Fruit fly (Drosophila melanogaster) whole organism, embryonic: ENCODE results near the gene PpD6.

Experiments
- Ada2b ChIP-seq: fragments of 200-800 bp; sonication (Bioruptor generic); IDR thresholded peaks from 2 replicates; pipeline ENCODE4 v1.3.6; 2022; ENCODE audit warnings: missing biosample characterization, missing genetic modification characterization
- Aef1 ChIP-seq: fragments of 200-800 bp; sonication (Bioruptor generic); IDR thresholded peaks from 3 replicates; pipeline ENCODE4 v1.3.6; 2022; ENCODE audit warnings: missing biosample characterization, missing genetic modification characterization
- Asciz ChIP-seq: fragments of 200-800 bp; sonication (Bioruptor generic); optimal IDR thresholded peaks from 2 replicates; lab custom pipeline; 2017; ENCODE audit warnings: missing biosample characterization, mild to moderate bottlenecking, missing genetic modification characterization, missing genetic modification reagents
- Atf3 ChIP-seq: fragments of 200-800 bp; sonication (Bioruptor generic); optimal IDR thresholded peaks from 3 replicates; lab custom pipeline; 2016; ENCODE audit warnings: missing biosample characterization, missing genetic modification characterization
- Bteb2 ChIP-seq: fragments of 200-800 bp; sonication (Bioruptor generic); optimal IDR thresholded peaks from 2 replicates; lab custom pipeline; 2016; ENCODE audit warnings: missing biosample characterization, missing genetic modification characterization
- CG10267 ChIP-seq: fragments of 200-800 bp; sonication (Bioruptor generic); optimal IDR thresholded peaks from 2 replicates; lab custom pipeline; 2018; ENCODE audit warnings: missing biosample characterization, mild to moderate bottlenecking, missing genetic modification characterization, moderate library complexity
- CG10321 ChIP-seq: fragments of 200-800 bp; sonication (Bioruptor generic); IDR thresholded peaks from 2 replicates; pipeline ENCODE4 v1.3.6; 2022; ENCODE audit warnings: missing biosample characterization, missing genetic modification characterization
- CG11696 ChIP-seq: fragments of 200-800 bp; sonication (Bioruptor generic); IDR thresholded peaks from 2 replicates; pipeline ENCODE4 v1.3.6; 2022; ENCODE audit warnings: missing biosample characterization, missing genetic modification characterization
- CG13894 ChIP-seq: fragments of 200-800 bp; sonication (Bioruptor generic); optimal IDR thresholded peaks from 3 replicates; lab custom pipeline; 2018; ENCODE audit warnings: missing biosample characterization, mild to moderate bottlenecking, missing genetic modification characterization, moderate library complexity
- CG14014 ChIP-seq: fragments of 200-800 bp; sonication (Bioruptor generic); IDR thresholded peaks from 2 replicates; pipeline ENCODE4 v1.3.6; 2022; ENCODE audit warnings: missing biosample characterization, missing genetic modification characterization
- CG1529 ChIP-seq: fragments of 200-800 bp; sonication (Bioruptor generic); optimal IDR thresholded peaks from 3 replicates; lab custom pipeline; 2018; ENCODE audit warnings: missing biosample characterization, missing genetic modification characterization
- CG15696 ChIP-seq: fragments of 200-800 bp; sonication (Bioruptor generic); optimal IDR thresholded peaks from 2 replicates; lab custom pipeline; 2019; ENCODE audit warnings: missing biosample characterization, mild to moderate bottlenecking, missing genetic modification characterization, moderate library complexity
- CG1603 ChIP-seq: fragments of 200-800 bp; sonication (Bioruptor generic); optimal IDR thresholded peaks from 2 replicates; lab custom pipeline; 2019; ENCODE audit warnings: missing biosample characterization, mild to moderate bottlenecking, missing genetic modification characterization, moderate library complexity
- CG16813 ChIP-seq: fragments of 200-800 bp; sonication (Bioruptor generic); IDR thresholded peaks from 3 replicates; pipeline ENCODE4 v1.3.6; 2022; ENCODE audit warnings: missing biosample characterization, missing genetic modification characterization; ENCODE audit not compliant: partially characterized antibody
- CG16815 ChIP-seq: fragments of 200-800 bp; sonication (Bioruptor generic); optimal IDR thresholded peaks from 3 replicates; lab custom pipeline; 2017; ENCODE audit warnings: missing biosample characterization, mild to moderate bottlenecking, missing genetic modification characterization
- CG17361 ChIP-seq: fragments of 200-800 bp; sonication (Bioruptor generic); IDR thresholded peaks from 3 replicates; pipeline ENCODE4 v1.3.6; 2022; ENCODE audit warnings: missing biosample characterization, missing genetic modification characterization
- CG17802 ChIP-seq: fragments of 200-800 bp; sonication (Bioruptor generic); optimal IDR thresholded peaks from 2 replicates; lab custom pipeline; 2018; ENCODE audit warnings: missing biosample characterization, mild to moderate bottlenecking, missing genetic modification characterization, moderate library complexity
- CG1792 ChIP-seq: fragments of 200-800 bp; sonication (Bioruptor generic); optimal IDR thresholded peaks from 2 replicates; lab custom pipeline; 2016; ENCODE audit warnings: missing biosample characterization, missing genetic modification characterization
- CG18764 ChIP-seq: fragments of 200-800 bp; sonication (Bioruptor generic); optimal IDR thresholded peaks from 3 replicates; lab custom pipeline; 2016; ENCODE audit warnings: missing biosample characterization, missing genetic modification characterization
- CG3065 ChIP-seq: fragments of 200-800 bp; sonication (Bioruptor generic); optimal IDR thresholded peaks from 2 replicates; lab custom pipeline; 2016; ENCODE audit warnings: missing biosample characterization, missing genetic modification characterization
- CG3726 ChIP-seq: fragments of 200-800 bp; sonication (Bioruptor generic); IDR thresholded peaks from 3 replicates; pipeline ENCODE4, ENCODE4 v1.3.6; 2022; ENCODE audit warnings: missing biosample characterization, missing genetic modification characterization
- CG7786 ChIP-seq: fragments of 200-800 bp; sonication (Bioruptor generic); optimal IDR thresholded peaks from 2 replicates; lab custom pipeline; 2016; ENCODE audit warnings: missing biosample characterization, missing genetic modification characterization
- CG7987 ChIP-seq: fragments of 200-800 bp; sonication (Bioruptor generic); optimal IDR thresholded peaks from 2 replicates; lab custom pipeline; 2018; ENCODE audit warnings: missing biosample characterization, mild to moderate bottlenecking, missing genetic modification characterization, moderate library complexity
- CG8089 ChIP-seq: fragments of 200-800 bp; sonication (Bioruptor generic); optimal IDR thresholded peaks from 3 replicates; lab custom pipeline; 2016; ENCODE audit warnings: missing biosample characterization, missing genetic modification characterization
- CG8944 ChIP-seq: fragments of 200-800 bp; sonication (Bioruptor generic); optimal IDR thresholded peaks from 3 replicates; lab custom pipeline; 2016; ENCODE audit warnings: missing biosample characterization, missing genetic modification characterization
- D19A ChIP-seq: fragments of 200-800 bp; optimal IDR thresholded peaks from 3 replicates; lab custom pipeline; 2019; ENCODE audit warnings: missing biosample characterization, mild to moderate bottlenecking, missing genetic modification characterization, moderate library complexity
- D19B ChIP-seq: fragments of 200-800 bp; sonication (Bioruptor generic); optimal IDR thresholded peaks from 2 replicates; lab custom pipeline; 2017; ENCODE audit warnings: missing biosample characterization, mild to moderate bottlenecking, missing genetic modification characterization
- ERR ChIP-seq: fragments of 200-800 bp; sonication (Bioruptor generic); optimal IDR thresholded peaks from 2 replicates; lab custom pipeline; 2016; ENCODE audit warnings: missing biosample characterization, missing genetic modification characterization
- Ets65A ChIP-seq: fragments of 200-800 bp; sonication (Bioruptor generic); peaks from one replicate; lab custom pipeline; 2016; ENCODE audit warnings: missing biosample characterization, missing genetic modification characterization
- Fer2 ChIP-seq: fragments of 200-800 bp; sonication (Bioruptor generic); optimal IDR thresholded peaks from 2 replicates; lab custom pipeline; 2018; ENCODE audit warnings: missing biosample characterization, mild to moderate bottlenecking, missing genetic modification characterization, moderate library complexity
- Hand ChIP-seq: fragments of 200-800 bp; sonication (Bioruptor generic); optimal IDR thresholded peaks from 2 replicates; lab custom pipeline; 2017; ENCODE audit warnings: mild to moderate bottlenecking, missing biosample characterization, missing genetic modification reagents, missing genetic modification characterization
- Lhr ChIP-seq: fragments of 200-800 bp; sonication (Bioruptor generic); optimal IDR thresholded peaks from 3 replicates; lab custom pipeline; 2017; ENCODE audit warnings: mild to moderate bottlenecking, missing biosample characterization, missing genetic modification reagents, missing genetic modification characterization
- MTF-1 ChIP-seq: fragments of 200-800 bp; sonication (Bioruptor generic); optimal IDR thresholded peaks from 2 replicates; lab custom pipeline; 2018; ENCODE audit warnings: missing biosample characterization, mild to moderate bottlenecking, missing genetic modification characterization, borderline replicate concordance
- Mrtf ChIP-seq: fragments of 200-800 bp; sonication (Bioruptor generic); IDR thresholded peaks from 3 replicates; pipeline ENCODE4 v1.3.6; 2022; ENCODE audit warnings: missing biosample characterization, missing genetic modification characterization
- Oli ChIP-seq: fragments of 200-800 bp; sonication (Bioruptor generic); optimal IDR thresholded peaks from 2 replicates; lab custom pipeline; 2018; ENCODE audit warnings: missing biosample characterization, mild to moderate bottlenecking, missing genetic modification characterization, moderate library complexity
- Sox100B ChIP-seq: fragments of 200-800 bp; sonication (Bioruptor generic); optimal IDR thresholded peaks from 3 replicates; lab custom pipeline; 2018; ENCODE audit warnings: missing biosample characterization, mild to moderate bottlenecking, missing genetic modification characterization
- Sry-δ ChIP-seq: fragments of 200-800 bp; sonication (Bioruptor generic); optimal IDR thresholded peaks from 2 replicates; lab custom pipeline; 2016; ENCODE audit warnings: missing biosample characterization, missing genetic modification characterization
- Xrp1 ChIP-seq: fragments of 200-800 bp; sonication (Bioruptor generic); IDR thresholded peaks from 2 replicates; pipeline ENCODE4 v1.3.6; 2022; ENCODE audit warnings: missing biosample characterization, missing genetic modification characterization
- amos ChIP-seq: fragments of 200-800 bp; sonication (Bioruptor generic); IDR thresholded peaks from 2 replicates; pipeline ENCODE4 v1.3.6; 2022; ENCODE audit warnings: missing biosample characterization, missing genetic modification characterization; ENCODE audit not compliant: partially characterized antibody
- chif ChIP-seq, 2 experiments: fragments of 200-800 bp; sonication (Bioruptor generic); optimal IDR thresholded peaks; 3 replicates each; lab custom pipeline; 2016; ENCODE audit warnings: missing biosample characterization in 2 of 2, missing genetic modification characterization in 2 of 2
- da ChIP-seq: fragments of 200-800 bp; sonication (Bioruptor generic); optimal IDR thresholded peaks from 2 replicates; lab custom pipeline; 2016; ENCODE audit warnings: missing biosample characterization, missing genetic modification characterization
- disco-r ChIP-seq: fragments of 200-800 bp; sonication (Bioruptor generic); optimal IDR thresholded peaks from 2 replicates; lab custom pipeline; 2016; ENCODE audit warnings: missing biosample characterization, missing genetic modification characterization
- dm ChIP-seq: fragments of 200-800 bp; sonication (Bioruptor generic); optimal IDR thresholded peaks from 3 replicates; lab custom pipeline; 2016; ENCODE audit warnings: missing biosample characterization, missing genetic modification characterization
- gro ChIP-seq: fragments of 200-800 bp; sonication (Bioruptor generic); optimal IDR thresholded peaks from 2 replicates; lab custom pipeline; 2016; ENCODE audit warnings: missing biosample characterization, missing genetic modification characterization
- ind ChIP-seq: fragments of 200-800 bp; sonication (Bioruptor generic); optimal IDR thresholded peaks from 3 replicates; lab custom pipeline; 2016; ENCODE audit warnings: missing biosample characterization, missing genetic modification characterization
- jing ChIP-seq: fragments of 200-800 bp; sonication (Bioruptor generic); optimal IDR thresholded peaks from 2 replicates; lab custom pipeline; 2018; ENCODE audit warnings: missing biosample characterization, mild to moderate bottlenecking, missing genetic modification characterization
- lilli ChIP-seq: fragments of 200-800 bp; sonication (Bioruptor generic); optimal IDR thresholded peaks from 3 replicates; lab custom pipeline; 2016; ENCODE audit warnings: missing biosample characterization, missing genetic modification characterization
- tll ChIP-seq, 2 experiments: fragments of 200-800 bp in 1 of 2; fragments of >200 bp in 1 of 2; sonication (Bioruptor generic) in 1 of 2; optimal IDR thresholded peaks; 2 replicates each; lab custom pipeline; 2017 to 2019; ENCODE audit warnings: missing biosample characterization in 2 of 2, missing genetic modification characterization in 2 of 2, mild to moderate bottlenecking in 1 of 2, moderate library complexity in 1 of 2
- trem ChIP-seq: fragments of 200-800 bp; optimal IDR thresholded peaks from 3 replicates; lab custom pipeline; 2019; ENCODE audit warnings: missing biosample characterization, mild to moderate bottlenecking, missing genetic modification characterization, moderate library complexity
- unpg ChIP-seq: fragments of 200-800 bp; sonication (Bioruptor generic); optimal IDR thresholded peaks from 3 replicates; lab custom pipeline; 2018; ENCODE audit warnings: missing biosample characterization, mild to moderate bottlenecking, missing genetic modification characterization, moderate library complexity

Gene PpD6

dm6 chr2L:3086290-3086876, 23.1 kb upstream of the PpD6 start (continued):
- TF ChIP-seq Lhr (GFP tag; lab: Kevin White, UChicago) (no peak), CG1603 (tag; lab: Kevin White, UChicago) (peak; percentile 15), chif (GFP tag; optimal IDR thresholded peaks at IDR 0.05; lab: Kevin White, UChicago) (peak; percentile 28 to 37), dm (GFP tag; lab: Kevin White, UChicago) (no peak), Atf3 (no peak), Hand (GFP tag; lab: Kevin White, UChicago) (peak; percentile 35), CG16813 (no peak), CG8944 (peak; percentile 7), CG7987 (peak; percentile 20), CG14014 (peak; percentile 69), CG10267 (peak; percentile 65), Fer2 (tag; lab: Kevin White, UChicago) (peak; percentile 13), jing (GFP tag; lab: Kevin White, UChicago) (no peak), lilli (GFP tag; lab: Kevin White, UChicago) (peak; percentile 75), CG16815 (GFP tag; lab: Kevin White, UChicago) (peak; percentile 19), CG8089 (GFP tag; lab: Kevin White, UChicago) (no peak), CG15696 (tag; lab: Kevin White, UChicago) (peak; percentile 5), Ets65A (GFP tag; lab: Kevin White, UChicago) (peak; percentile 90), CG11696 (GFP tag; lab: Robert Waterston, UW) (no peak), CG7786 (GFP tag; lab: Kevin White, UChicago) (peak; percentile 40), Asciz (GFP tag; lab: Kevin White, UChicago) (peak; percentile 35), ERR (GFP tag; lab: Kevin White, UChicago) (no peak), Mrtf (no peak), Xrp1 (GFP tag; lab: Robert Waterston, UW) (peak; percentile 51; the same call in 1 of the 2 replicates), Sox100B (peak; percentile 75), Aef1 (GFP tag; lab: Robert Waterston, UW) (peak; percentile 68), Sry-δ (GFP tag; lab: Kevin White, UChicago) (peak; percentile 4), ind (GFP tag; lab: Kevin White, UChicago) (peak; percentile 54), unpg (GFP tag; lab: Kevin White, UChicago) (peak; percentile 83), CG10321 (0 out of 2 replicates have a peak, but pooled peaks have one; percentile 26), CG17361 (GFP tag; lab: Robert Waterston, UW) (peak; percentile 76), MTF-1 (GFP tag; lab: Kevin White, UChicago) (no peak), CG1792 (GFP tag; lab: Kevin White, UChicago) (no peak), Bteb2 (GFP tag; lab: Kevin White, UChicago) (peak; percentile 49), CG13894 (tag; lab: Kevin White, UChicago) (peak; percentile 31), amos (no peak), D19A (tag; lab: Kevin White, UChicago) (peak; percentile 56), CG17802 (tag; lab: Kevin White, UChicago) (no peak), D19B (GFP tag; lab: Kevin White, UChicago) (peak; percentile 35), da (no peak), Oli (tag; lab: Kevin White, UChicago) (peak; percentile 72), trem (tag; lab: Kevin White, UChicago) (peak; percentile 24), CG18764 (peak; percentile 10), CG1529 (GFP tag; lab: Kevin White, UChicago) (no peak), disco-r (GFP tag; lab: Kevin White, UChicago) (no peak), gro (GFP tag; lab: Kevin White, UChicago) (peak; percentile 66), Ada2b (peak; percentile 59), CG3065 (GFP tag; lab: Kevin White, UChicago) (peak; percentile 0), CG3726 (GFP tag; lab: Robert Waterston, UW) (0 out of 3 replicates have a peak, but pooled peaks have one; percentile 10), tll (GFP tag; optimal IDR thresholded peaks at IDR 0.05; lab: Kevin White, UChicago) (no peak)
